Fruit fly (Drosophila melanogaster) whole organism, adult: Measurements from ENCODE around the gene CG32641.

Source experiments
- CG33017 ChIP-seq: fragments of 200-800 bp; sonication (Bioruptor generic); optimal IDR thresholded peaks from 2 replicates; lab custom pipeline; 2018; ENCODE audit warnings: missing biosample characterization, mild to moderate bottlenecking, missing genetic modification characterization, moderate library complexity
- Hr96 ChIP-seq: fragments of 200-800 bp; sonication (Bioruptor generic); optimal IDR thresholded peaks from 2 replicates; lab custom pipeline; 2016; ENCODE audit warnings: missing biosample characterization, missing genetic modification characterization
- bab1 ChIP-seq: fragments of 200-800 bp; sonication (Bioruptor generic); optimal IDR thresholded peaks from 3 replicates; lab custom pipeline; 2019; ENCODE audit warnings: missing biosample characterization, mild to moderate bottlenecking, missing genetic modification characterization, moderate library complexity

DNA sequence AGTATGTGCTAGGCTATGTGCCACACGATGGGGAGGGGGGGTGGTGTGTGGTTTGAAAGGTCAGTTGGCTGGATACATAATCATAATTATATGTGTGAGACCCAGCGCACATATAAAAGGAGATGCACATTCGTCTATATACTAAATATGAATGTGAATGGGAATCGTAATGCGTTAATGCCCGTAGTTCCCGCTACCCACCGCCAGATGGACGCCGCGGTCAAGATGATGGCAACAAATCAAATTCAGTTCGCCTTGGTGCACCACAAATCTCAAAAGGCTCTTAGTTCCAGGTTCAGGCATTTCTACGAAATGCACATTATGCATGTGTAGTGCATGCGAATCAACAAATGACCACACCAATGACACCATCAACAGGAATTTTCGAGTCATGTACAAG, 20.4 kb downstream of the CG32641 start:
- TF ChIP-seq CG33017 (tag; lab: Kevin White, UChicago) (no peak), bab1 (GFP tag; lab: Kevin White, UChicago) (no peak), Hr96 (no peak)
